Worm (Caenorhabditis elegans) whole organism, dauer: Measurements from ENCODE around the gene srx-48.
"Not testable (repeated sequence)": the region's sequence is repeated elsewhere in the genome, so short reads cannot be mapped to it uniquely, and the experiment has no call there.

Experiments used
- unc-62 ChIP-seq: sonication (generic microtip); optimal IDR thresholded peaks from 2 replicates; lab custom pipeline; 2017; ENCODE audit warnings: missing biosample characterization, missing genetic modification reagents, missing genetic modification characterization

Gene srx-48

DNA sequence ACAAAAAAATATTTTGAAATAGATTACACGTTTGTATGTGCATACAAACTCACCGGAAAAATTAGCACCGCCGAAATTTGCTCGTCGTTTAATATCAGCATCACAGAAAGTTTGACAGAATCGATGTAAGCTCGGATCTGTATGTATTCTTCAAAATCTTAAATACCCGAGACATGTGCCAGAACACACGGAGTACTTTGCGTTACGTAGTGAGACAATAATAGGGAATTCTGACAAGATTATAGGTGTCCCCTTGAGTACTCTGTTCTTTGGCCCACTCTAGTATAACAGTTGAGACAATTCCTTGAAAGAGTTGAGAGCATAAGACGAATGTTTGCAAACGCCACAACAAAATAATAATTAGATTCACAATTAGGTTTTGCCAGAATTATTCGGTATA lies at the start of gene srx-48:
Gene srx-48, minus strand, starts transcription at position 101 of the 400 bp plus-strand sequence.
- no peak for TF ChIP-seq unc-62 (GFP tag; lab: Kevin White, UChicago)

DNA sequence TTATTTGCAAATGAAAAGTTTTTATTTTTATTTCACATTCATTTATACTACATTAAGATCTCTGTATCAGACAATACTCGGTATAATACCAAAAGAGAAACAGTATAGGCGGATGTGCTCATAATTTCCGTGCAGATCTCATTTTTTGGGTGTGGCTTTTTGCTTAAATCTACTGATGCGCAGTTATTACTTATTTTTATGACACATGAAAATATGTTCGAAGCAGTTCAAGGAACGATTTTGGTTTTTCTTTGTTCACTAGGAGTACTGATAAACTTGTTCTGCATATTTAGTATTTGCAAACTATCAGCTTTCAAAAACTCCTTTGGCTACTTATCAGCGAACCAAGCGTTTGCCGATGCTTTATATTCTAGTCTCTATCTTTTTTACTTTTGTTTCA lies 48.9 kb upstream of the srx-48 start, which contains the start of gene srx-58:
Gene srx-58, plus strand, starts transcription at position 301 of the 400 bp plus-strand sequence.
- no peak for TF ChIP-seq unc-62 (GFP tag; lab: Kevin White, UChicago)

DNA sequence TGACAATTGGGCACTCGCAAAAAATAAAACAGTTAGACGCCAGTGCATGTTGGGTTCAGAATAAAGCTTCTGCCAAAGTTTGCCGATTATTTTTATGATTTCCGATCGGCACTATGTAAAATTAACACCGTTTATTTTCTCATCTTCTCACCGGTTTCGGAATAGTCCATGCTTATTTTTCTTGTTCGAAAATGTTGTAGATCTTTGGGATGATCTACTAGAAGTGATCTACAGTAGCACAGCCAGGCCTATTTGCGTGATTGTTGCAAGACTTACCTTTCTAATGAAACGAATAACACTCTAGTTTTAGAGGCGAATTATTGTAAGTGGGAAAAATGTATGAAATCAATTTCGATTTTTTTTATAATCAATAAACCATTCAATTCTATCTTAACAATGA lies 47.1 kb upstream of the srx-48 start, which contains the start of gene clec-231:
Gene clec-231, minus strand, starts transcription at position 101 of the 400 bp plus-strand sequence.
- TF ChIP-seq unc-62 (GFP tag; lab: Kevin White, UChicago) = no peak

DNA sequence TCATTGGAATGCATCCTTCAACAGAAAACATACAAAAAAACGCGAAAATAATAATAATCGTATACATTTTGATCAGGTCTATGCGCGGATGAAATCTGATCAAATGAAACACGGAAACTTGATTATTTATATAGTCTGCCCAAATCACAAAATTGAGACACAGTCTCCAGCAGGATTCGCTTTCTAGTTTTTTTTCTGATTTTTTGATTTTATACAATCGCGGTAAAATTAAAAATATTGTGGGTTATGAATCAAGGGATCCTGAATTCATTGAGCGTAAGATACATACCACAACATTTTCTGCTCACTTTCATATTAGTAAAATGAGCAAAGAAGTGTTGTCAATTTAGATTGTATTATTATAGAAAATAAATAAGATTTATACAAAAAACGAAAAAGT lies 45.5 kb upstream of the srx-48 start, which contains the start of gene clec-230:
Gene clec-230, minus strand, starts transcription at position 101 of the 400 bp plus-strand sequence.
- no peak for TF ChIP-seq unc-62 (GFP tag; lab: Kevin White, UChicago)

DNA sequence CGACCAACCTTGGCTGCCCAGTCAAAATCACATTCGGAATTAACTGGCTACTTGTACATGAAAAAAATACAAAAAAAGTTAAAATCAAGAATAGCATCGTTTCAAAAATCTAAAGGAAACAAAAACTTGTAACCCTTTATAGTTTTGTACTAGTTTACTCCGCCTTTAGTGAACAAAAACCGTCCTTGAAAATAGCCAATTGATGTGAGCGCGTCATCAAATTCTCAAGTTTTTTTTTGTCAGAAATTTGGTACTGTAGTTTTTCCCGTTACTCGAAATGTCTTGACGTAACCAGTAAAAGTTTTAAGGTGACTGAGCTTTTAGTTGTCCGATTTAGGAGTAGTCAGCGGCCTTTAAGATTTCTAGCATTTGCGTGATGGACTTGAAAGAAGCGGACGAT lies 43.8 kb upstream of the srx-48 start, which contains the start of gene C29F3.3:
Gene C29F3.3, minus strand, starts transcription at position 101 of the 400 bp plus-strand sequence.
- TF ChIP-seq unc-62 (GFP tag; lab: Kevin White, UChicago) = no peak

DNA sequence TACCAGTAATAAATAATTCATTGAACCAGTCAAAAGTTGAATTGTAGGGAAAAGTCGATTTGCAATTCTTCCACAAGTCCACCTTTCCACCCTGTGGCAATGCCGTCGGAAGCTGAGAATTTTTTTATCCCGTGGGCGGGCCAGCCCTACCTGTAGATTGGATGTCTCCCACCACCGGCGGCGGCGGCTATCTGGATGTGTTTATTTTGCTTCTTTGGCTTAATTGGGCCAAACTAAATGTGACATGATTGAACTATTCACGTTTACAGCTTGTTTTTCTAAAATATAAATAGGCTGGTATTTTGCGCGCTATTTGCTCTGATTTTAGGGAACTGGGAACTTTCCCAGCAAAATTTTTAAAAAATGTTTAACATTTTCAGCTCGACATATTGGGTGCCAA lies 41.0 kb upstream of the srx-48 start, which contains the start of gene wrt-8:
Gene wrt-8, minus strand, starts transcription at position 101 of the 400 bp plus-strand sequence.
- no peak for TF ChIP-seq unc-62 (GFP tag; lab: Kevin White, UChicago)

DNA sequence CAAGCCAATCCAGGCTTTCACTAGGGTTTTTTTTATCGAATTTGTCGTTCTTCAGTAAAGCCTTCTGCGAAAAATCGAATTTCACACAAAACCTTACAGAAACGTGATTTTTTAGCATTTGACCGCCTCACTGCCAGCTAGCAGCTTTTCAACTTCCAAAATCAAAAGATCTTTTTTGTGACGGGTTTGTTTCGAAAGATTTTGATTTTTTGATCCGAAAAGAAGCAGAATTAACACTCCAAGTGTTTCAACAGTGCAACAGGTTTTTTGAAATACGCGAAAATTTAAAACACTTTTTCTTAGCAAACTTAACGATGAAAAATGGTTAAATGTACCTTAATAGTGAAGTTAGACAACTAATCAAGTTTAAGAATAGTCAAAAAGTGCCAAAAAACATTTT lies 37.9 kb upstream of the srx-48 start, which contains the start of gene clec-229:
Gene clec-229, minus strand, starts transcription at position 101 of the 400 bp plus-strand sequence.
- no peak for TF ChIP-seq unc-62 (GFP tag; lab: Kevin White, UChicago)

DNA sequence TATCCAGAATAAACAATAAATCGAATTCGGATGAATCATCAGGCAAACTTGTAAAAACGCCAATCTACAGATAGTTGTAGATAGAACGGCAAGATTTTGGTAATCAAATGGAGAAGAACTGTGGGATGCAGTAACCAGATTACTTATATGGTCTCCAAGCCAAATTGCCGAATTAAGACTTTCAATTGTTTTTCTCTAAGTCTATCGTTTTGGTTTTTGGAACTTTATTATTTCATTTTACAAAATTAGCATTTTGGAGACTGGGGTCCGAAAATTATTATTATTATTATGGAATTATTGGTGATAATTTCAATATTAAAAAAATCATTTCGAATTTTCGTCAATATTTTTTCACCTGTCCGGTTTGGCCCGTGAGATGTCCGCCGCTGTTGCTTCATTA lies 35.8 kb upstream of the srx-48 start, which contains the start of gene clec-228:
Gene clec-228, minus strand, starts transcription at position 101 of the 400 bp plus-strand sequence.
- TF ChIP-seq unc-62 (GFP tag; lab: Kevin White, UChicago) = no peak

DNA sequence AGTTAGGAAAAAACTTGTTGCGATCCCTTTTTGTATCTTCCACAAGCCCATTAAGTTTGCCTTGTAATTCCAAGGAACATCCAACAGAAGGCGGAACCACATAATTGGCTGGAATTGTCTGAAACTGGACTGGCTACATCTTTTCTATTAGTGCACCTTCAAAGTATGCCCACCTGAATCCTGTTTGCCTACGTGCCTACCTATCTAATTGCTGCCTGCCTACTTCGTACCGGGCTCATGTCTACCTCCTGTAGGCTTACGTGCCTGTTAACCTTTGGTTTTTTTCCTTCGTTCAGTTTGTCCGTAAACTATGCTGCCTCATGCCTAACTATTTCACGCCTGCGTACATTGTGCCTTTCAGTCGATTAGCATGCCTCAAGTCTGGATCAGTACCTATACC lies 33.9 kb upstream of the srx-48 start, which contains the start of gene wrt-7:
Gene wrt-7, minus strand, starts transcription at position 101 of the 400 bp plus-strand sequence.
- TF ChIP-seq unc-62 (GFP tag; lab: Kevin White, UChicago) = no peak

DNA sequence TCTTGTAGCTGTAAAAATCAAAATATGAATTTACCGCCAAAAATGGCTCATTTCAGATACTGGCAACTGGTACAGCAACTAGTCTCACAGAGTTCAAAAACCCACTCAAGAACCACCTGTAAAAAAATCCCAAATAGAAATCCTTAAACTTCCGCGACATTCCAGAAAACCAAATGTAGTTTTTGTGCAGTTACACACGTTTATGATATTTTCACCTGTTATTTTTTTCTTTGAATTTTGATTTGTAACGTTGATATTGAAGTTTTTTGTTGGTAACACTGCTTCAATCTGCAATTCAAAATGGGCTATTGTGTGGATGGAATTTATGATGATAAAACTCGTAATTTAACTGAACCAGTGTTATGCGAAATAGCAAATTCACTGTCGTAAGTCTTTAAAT lies 29.3 kb upstream of the srx-48 start, which contains the start of gene srw-113:
Gene srw-113, plus strand, starts transcription at position 301 of the 400 bp plus-strand sequence.
- no peak for TF ChIP-seq unc-62 (GFP tag; lab: Kevin White, UChicago)

DNA sequence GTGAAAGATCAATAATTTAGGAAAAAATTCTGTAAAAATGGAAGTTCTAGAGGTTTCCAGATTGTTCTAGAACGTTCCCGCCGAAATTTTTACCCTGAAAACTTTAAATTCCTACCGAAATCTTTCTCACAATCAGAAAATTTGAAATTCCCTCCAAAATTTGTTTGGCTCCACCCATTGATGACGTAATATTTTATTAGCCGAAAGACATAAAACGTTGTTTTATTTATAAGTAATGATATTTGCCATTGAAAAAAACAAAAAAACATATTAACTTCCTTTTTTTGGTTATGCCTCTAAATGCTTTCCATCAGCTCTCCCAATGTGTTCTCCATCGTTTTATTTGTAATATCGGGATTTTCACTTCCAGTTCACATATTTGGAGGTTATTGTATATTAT lies 26.8 kb upstream of the srx-48 start, which contains the start of gene srh-295:
Gene srh-295, plus strand, starts transcription at position 301 of the 400 bp plus-strand sequence.
- no peak for TF ChIP-seq unc-62 (GFP tag; lab: Kevin White, UChicago)

DNA sequence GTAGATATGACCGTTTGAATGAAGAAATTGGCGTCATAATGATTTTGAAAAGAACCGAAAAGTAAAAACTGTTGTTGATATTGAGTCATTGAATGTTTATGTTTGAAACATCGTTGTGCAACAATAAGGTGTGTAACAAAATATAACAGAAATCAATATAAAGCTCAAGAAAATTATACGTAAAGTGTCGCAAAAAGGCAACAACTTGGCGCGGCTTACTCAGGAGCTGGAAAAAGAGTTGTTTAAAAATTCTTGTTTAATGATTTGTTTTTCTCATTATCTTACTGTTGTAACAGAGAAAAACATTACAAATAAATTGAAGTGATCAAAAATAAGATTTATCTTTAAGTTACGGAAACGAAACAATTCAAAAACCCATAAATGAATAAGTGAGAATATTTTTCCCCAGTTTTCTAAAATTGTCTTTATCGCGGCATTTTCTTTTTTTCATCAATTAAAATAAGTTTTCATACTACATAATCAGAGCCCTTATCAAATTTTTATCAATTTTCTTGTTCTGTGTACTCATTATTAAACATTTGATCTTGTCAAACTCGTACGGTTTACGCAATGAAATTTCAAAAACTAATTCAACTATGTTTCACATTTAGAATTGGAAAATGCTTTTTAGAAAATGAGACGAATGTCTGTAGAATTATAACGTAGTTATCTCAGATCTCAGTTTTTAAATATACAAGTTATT lies 24.4 kb upstream of the srx-48 start, which contains the start of gene ZK1037.6:
Gene ZK1037.6, minus strand, starts transcription at position 51 of the 703 bp plus-strand sequence.
- TF ChIP-seq unc-62 (GFP tag; lab: Kevin White, UChicago) = no peak

DNA sequence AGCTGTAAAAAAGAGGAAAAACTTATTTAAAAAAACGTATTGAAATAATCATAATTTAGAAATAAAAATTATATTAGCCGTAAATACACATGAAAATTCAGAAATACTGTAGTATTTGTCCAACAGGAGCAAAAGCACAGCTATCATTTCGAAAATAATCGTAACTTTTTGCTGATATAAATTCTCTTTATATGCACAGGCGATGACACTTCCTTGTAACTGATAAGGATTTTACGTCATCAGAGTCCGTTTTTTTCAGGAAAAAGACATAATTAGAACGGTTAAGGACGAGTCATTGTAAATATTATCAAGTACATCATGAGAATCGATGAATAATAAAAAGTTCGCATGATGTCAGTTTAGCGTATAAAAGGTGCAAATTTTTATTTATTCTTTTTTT lies 19.9 kb upstream of the srx-48 start:
- TF ChIP-seq unc-62 (GFP tag; lab: Kevin White, UChicago) = no peak

DNA sequence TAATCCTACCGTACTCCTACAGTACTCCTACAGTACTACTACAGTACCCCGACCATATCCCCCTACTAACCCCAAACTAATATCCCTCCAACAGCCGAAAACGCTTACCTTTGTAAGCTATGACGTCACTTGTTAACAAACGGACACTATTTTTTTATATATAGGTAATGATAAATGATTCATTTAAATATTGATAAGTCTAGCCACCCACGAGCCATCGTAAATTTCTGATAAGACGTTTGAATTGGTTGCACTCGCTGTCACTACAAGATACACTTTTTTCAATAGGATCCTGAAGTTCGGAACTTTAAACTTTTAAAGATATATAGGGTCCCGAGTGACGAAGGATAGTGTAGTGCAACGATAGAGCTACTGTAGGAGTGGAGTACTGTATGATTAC lies 19.1 kb upstream of the srx-48 start, which contains the start of gene nhr-247:
Gene nhr-247, plus strand, starts transcription at position 330 of the 400 bp plus-strand sequence.
- TF ChIP-seq unc-62 (GFP tag; lab: Kevin White, UChicago) = not testable (repeated sequence)

DNA sequence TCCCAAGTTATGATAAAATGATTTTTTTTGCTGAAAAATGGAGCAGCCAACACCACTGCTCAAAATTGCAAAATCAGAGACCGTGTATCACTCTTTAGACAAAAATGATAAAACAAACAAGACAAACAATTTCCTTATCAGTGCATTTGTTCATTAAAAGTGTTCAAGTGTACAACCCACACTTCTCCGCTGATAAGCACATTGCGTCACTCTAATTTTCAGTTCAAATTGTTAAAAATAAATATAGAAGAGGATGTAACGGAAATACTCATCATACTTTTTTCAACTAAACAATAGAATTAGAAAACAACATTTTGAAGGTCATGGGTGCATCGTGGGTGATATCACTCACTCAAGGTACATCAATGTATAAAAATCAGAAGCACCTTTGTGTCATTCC lies 15.1 kb upstream of the srx-48 start, which contains the start of gene nhr-291:
Gene nhr-291, plus strand, starts transcription at position 324 of the 400 bp plus-strand sequence.
- TF ChIP-seq unc-62 (GFP tag; lab: Kevin White, UChicago) = no peak
